Worm (Caenorhabditis elegans): ENCODE measurements around the gene F13E6.2.
A peak's percentile ranks its signal among the peaks of the same experiment; 100 is the strongest.

F13E6.2 gene

ce11 chrX:10691232-10691631 is 17.1 kb upstream of the F13E6.2 start (continued):
- TF ChIP-seq skn-1 (tag; optimal IDR thresholded peaks at IDR 0.05): no peak
- TF ChIP-seq sox-4 (tag; optimal IDR thresholded peaks at IDR 0.05): no peak
- TF ChIP-seq lir-3 (tag; optimal IDR thresholded peaks at IDR 0.05; ENCODE audit: poor library complexity): no peak
- TF ChIP-seq fkh-8 (tag; optimal IDR thresholded peaks at IDR 0.05): no peak
- peak; percentile 76 for TF ChIP-seq lin-14 (GFP tag; optimal IDR thresholded peaks at IDR 0.05)
- no peak for TF ChIP-seq nhr-84 (tag; optimal IDR thresholded peaks at IDR 0.05)
- no peak for TF ChIP-seq elt-2 (tag; optimal IDR thresholded peaks at IDR 0.05)
- no peak for TF ChIP-seq C34B4.2 (tag; optimal IDR thresholded peaks at IDR 0.05)
- peak; percentile 72 for TF ChIP-seq nhr-85 (tag)
- TF ChIP-seq nhr-47 (tag; optimal IDR thresholded peaks at IDR 0.05): no peak
- TF ChIP-seq nhr-11 (tag; optimal IDR thresholded peaks at IDR 0.05): no peak
- TF ChIP-seq lin-39 (tag; optimal IDR thresholded peaks at IDR 0.05): no peak
- TF ChIP-seq mep-1 (tag; optimal IDR thresholded peaks at IDR 0.05): no peak
- no peak for TF ChIP-seq nhr-237 (tag; optimal IDR thresholded peaks at IDR 0.05)
- TF ChIP-seq nhr-76 (tag; optimal IDR thresholded peaks at IDR 0.05): no peak
- peak in 1 of 2 experiments; percentile 37 for TF ChIP-seq lin-35 (GFP tag; optimal IDR thresholded peaks at IDR 0.05)
- TF ChIP-seq blmp-1 (tag; optimal IDR thresholded peaks at IDR 0.05): peak; percentile 91
- no peak for TF ChIP-seq grh-1 (GFP tag; IDR thresholded peaks at IDR 0.05)
- TF ChIP-seq lin-15B (tag; optimal IDR thresholded peaks at IDR 0.05): no peak
- no peak for TF ChIP-seq ztf-11 (tag; optimal IDR thresholded peaks at IDR 0.05)
- no peak for TF ChIP-seq jun-1 (tag; optimal IDR thresholded peaks at IDR 0.05)
- no peak for TF ChIP-seq pag-3 (tag; optimal IDR thresholded peaks at IDR 0.05; ENCODE audit: borderline replicate concordance, insufficient read depth)
- TF ChIP-seq fos-1 (tag; optimal IDR thresholded peaks at IDR 0.05): no peak
- TF ChIP-seq snu-23 (GFP tag; optimal IDR thresholded peaks at IDR 0.05): peak; percentile 20
- TF ChIP-seq ces-1 (GFP tag; optimal IDR thresholded peaks at IDR 0.05): no peak
- peak; percentile 17 for TF ChIP-seq nhr-71 (tag; optimal IDR thresholded peaks at IDR 0.05)
- no peak for TF ChIP-seq ama-1 (optimal IDR thresholded peaks at IDR 0.05)
- TF ChIP-seq mef-2 (tag; optimal IDR thresholded peaks at IDR 0.05): no peak
- no peak for TF ChIP-seq ceh-90 (tag; optimal IDR thresholded peaks at IDR 0.05)
- no peak for TF ChIP-seq alr-1 (tag; optimal IDR thresholded peaks at IDR 0.05; ENCODE audit: borderline replicate concordance)
- TF ChIP-seq hlh-17 (GFP tag; optimal IDR thresholded peaks at IDR 0.05; ENCODE audit: borderline replicate concordance): no peak
- TF ChIP-seq zag-1 (tag; optimal IDR thresholded peaks at IDR 0.05): no peak
- TF ChIP-seq hlh-4 (tag; optimal IDR thresholded peaks at IDR 0.05): no peak
- no peak for TF ChIP-seq unc-62 (GFP tag; optimal IDR thresholded peaks at IDR 0.05)
- no peak for TF ChIP-seq tbx-2 (tag; optimal IDR thresholded peaks at IDR 0.05)
- TF ChIP-seq Y116A8C.19 (tag; optimal IDR thresholded peaks at IDR 0.05; ENCODE audit: borderline replicate concordance): no peak
- TF ChIP-seq zip-4 (GFP tag; optimal IDR thresholded peaks at IDR 0.05): no peak
- no peak for TF ChIP-seq aly-2 (tag; optimal IDR thresholded peaks at IDR 0.05)
- no peak for TF ChIP-seq lin-13 (GFP tag; optimal IDR thresholded peaks at IDR 0.05)
- peak; percentile 13 for TF ChIP-seq nhr-20 (tag; optimal IDR thresholded peaks at IDR 0.05)
- TF ChIP-seq nhr-90 (tag; optimal IDR thresholded peaks at IDR 0.05; ENCODE audit: poor library complexity): peak; percentile 35
- no peak for TF ChIP-seq nhr-28 (tag; optimal IDR thresholded peaks at IDR 0.05)
- TF ChIP-seq lsy-2 (tag; optimal IDR thresholded peaks at IDR 0.05): no peak
- TF ChIP-seq nhr-12 (tag; optimal IDR thresholded peaks at IDR 0.05): no peak
- TF ChIP-seq nhr-77 (tag; optimal IDR thresholded peaks at IDR 0.05): no peak
- TF ChIP-seq dsc-1 (tag; optimal IDR thresholded peaks at IDR 0.05): no peak
- no peak for TF ChIP-seq swsn-7 (tag; optimal IDR thresholded peaks at IDR 0.05)
